Worm (Caenorhabditis elegans) whole organism, L4 larva: ENCODE data around the gene asp-2.

ENCODE experiments used
- F44E2.7 ChIP-seq: fragments of 200-800 bp; sonication (Bioruptor generic); IDR thresholded peaks from 2 replicates; pipeline ENCODE4 v2.1.2; 2022; ENCODE audit warnings: missing genetic modification characterization, missing compliant biosample characterization
- R02D3.7 ChIP-seq: fragments of 150-350 bp; sonication (generic microtip); optimal IDR thresholded peaks from 3 replicates; lab custom pipeline; 2014; ENCODE audit warnings: missing biosample characterization, missing genetic modification characterization
- Y105C5A.15 ChIP-seq: fragments of 200-800 bp; sonication (Bioruptor generic); IDR thresholded peaks from 2 replicates; pipeline ENCODE4 v1.3.6; 2022; ENCODE audit warnings: missing genetic modification characterization, missing compliant biosample characterization
- Y48G9A.11 ChIP-seq: fragments of 200-800 bp; sonication (Bioruptor generic); IDR thresholded peaks from 2 replicates; pipeline ENCODE4 v1.3.6; 2022; ENCODE audit warnings: missing genetic modification reagents, missing genetic modification characterization, missing compliant biosample characterization
- Y75B8A.6 ChIP-seq: fragments of 200-800 bp; sonication (Bioruptor generic); IDR thresholded peaks from 2 replicates; pipeline ENCODE4 v1.3.6; 2022; ENCODE audit warnings: missing genetic modification reagents, missing genetic modification characterization, missing compliant biosample characterization
- ZK337.2 ChIP-seq: fragments of 200-800 bp; sonication (Bioruptor generic); IDR thresholded peaks from 2 replicates; pipeline ENCODE4 v1.3.6; 2022; ENCODE audit warnings: missing genetic modification reagents, missing genetic modification characterization, missing compliant biosample characterization
- aha-1 ChIP-seq: fragments of 150-350 bp; peaks from one replicate; lab custom pipeline; 2014; ENCODE audit warnings: missing biosample characterization, missing genetic modification characterization
- attf-4 ChIP-seq: sonication (generic microtip); optimal IDR thresholded peaks from 3 replicates; lab custom pipeline; 2017; ENCODE audit warnings: missing biosample characterization, missing genetic modification characterization
- ceh-44 ChIP-seq: fragments of 200-800 bp; sonication (Bioruptor generic); IDR thresholded peaks from 2 replicates; pipeline ENCODE4 v1.3.6; 2022; ENCODE audit warnings: missing genetic modification reagents, missing genetic modification characterization, missing compliant biosample characterization
- cey-2 ChIP-seq: sonication (generic microtip); optimal IDR thresholded peaks from 3 replicates; lab custom pipeline; 2017; ENCODE audit warnings: missing genetic modification characterization, mild to moderate bottlenecking, missing compliant biosample characterization, antibody characterized with exemption, borderline replicate concordance; ENCODE audit not compliant: insufficient read depth
- ctbp-1 ChIP-seq: fragments of 200-800 bp; sonication (Bioruptor generic); IDR thresholded peaks from 2 replicates; pipeline ENCODE4 v1.3.6; 2022; ENCODE audit warnings: missing genetic modification reagents, missing genetic modification characterization, missing compliant biosample characterization
- daf-19 ChIP-seq: fragments of 200-800 bp; sonication (Bioruptor generic); conservative IDR thresholded peaks from 2 replicates; pipeline ENCODE4 v1.3.6; 2022; ENCODE audit warnings: missing genetic modification characterization, missing compliant biosample characterization
- daf-8 ChIP-seq: fragments of 200-800 bp; sonication (Bioruptor generic); IDR thresholded peaks from 2 replicates; pipeline ENCODE4 v1.3.6; 2022; ENCODE audit warnings: missing genetic modification characterization, missing compliant biosample characterization
- dmd-8 ChIP-seq: fragments of 200-800 bp; sonication (Bioruptor generic); IDR thresholded peaks from 2 replicates; pipeline ENCODE4 v1.3.6; 2022; ENCODE audit warnings: missing genetic modification characterization, missing compliant biosample characterization
- dve-1 ChIP-seq: sonication (generic microtip); optimal IDR thresholded peaks from 2 replicates; lab custom pipeline; 2017; ENCODE audit warnings: antibody characterized with exemption, mild to moderate bottlenecking, missing genetic modification characterization, missing compliant biosample characterization; ENCODE audit not compliant: insufficient read depth
- egl-43 ChIP-seq: fragments of 200-800 bp; sonication (Bioruptor generic); IDR thresholded peaks from 2 replicates; pipeline ENCODE4 v1.3.6; 2022; ENCODE audit warnings: missing genetic modification reagents, missing genetic modification characterization, missing compliant biosample characterization
- hmg-1.1 ChIP-seq: fragments of 200-800 bp; sonication (Bioruptor generic); IDR thresholded peaks from 2 replicates; pipeline ENCODE4 v1.3.6; 2022; ENCODE audit warnings: missing genetic modification reagents, missing genetic modification characterization, missing compliant biosample characterization
- lin-1 ChIP-seq: fragments of 200-800 bp; sonication (Bioruptor generic); IDR thresholded peaks from 2 replicates; pipeline ENCODE4 v1.3.6; 2022; ENCODE audit warnings: missing genetic modification reagents, missing genetic modification characterization, missing compliant biosample characterization
- lin-15B ChIP-seq: fragments of 150-350 bp; sonication (generic microtip); optimal IDR thresholded peaks from 3 replicates; lab custom pipeline; 2014; ENCODE audit warnings: missing biosample characterization, missing genetic modification characterization
- lin-38 ChIP-seq: fragments of 200-800 bp; sonication (Bioruptor generic); IDR thresholded peaks from 2 replicates; pipeline ENCODE4 v1.3.6; 2022; ENCODE audit warnings: missing genetic modification reagents, missing genetic modification characterization, missing compliant biosample characterization
- lin-39 ChIP-seq: fragments of 150-350 bp; optimal IDR thresholded peaks from 2 replicates; lab custom pipeline; 2014; ENCODE audit warnings: missing biosample characterization, missing genetic modification reagents, missing genetic modification characterization
- lir-3 ChIP-seq: sonication (generic microtip); optimal IDR thresholded peaks from 2 replicates; lab custom pipeline; 2016; ENCODE audit warnings: mild to moderate bottlenecking, missing genetic modification characterization, missing compliant biosample characterization
- madf-9 ChIP-seq: fragments of 200-800 bp; sonication (Bioruptor generic); conservative IDR thresholded peaks from 2 replicates; pipeline ENCODE4 v1.3.6; 2022; ENCODE audit warnings: missing genetic modification reagents, missing genetic modification characterization, missing compliant biosample characterization
- mdl-1 ChIP-seq, 2 experiments: fragments of 150-350 bp in 1 of 2; sonication (generic microtip) in 1 of 2; optimal IDR thresholded peaks; 2 replicates each; lab custom pipeline; 2014 to 2017; ENCODE audit warnings: missing biosample characterization in 2 of 2, missing genetic modification characterization in 2 of 2
- mep-1 ChIP-seq: fragments of 150-350 bp; sonication (generic microtip); optimal IDR thresholded peaks from 3 replicates; lab custom pipeline; 2014; ENCODE audit warnings: missing biosample characterization, missing genetic modification characterization
- mxl-2 ChIP-seq: fragments of 200-800 bp; sonication (Bioruptor generic); conservative IDR thresholded peaks from 2 replicates; pipeline ENCODE4 v1.3.6; 2022; ENCODE audit warnings: missing genetic modification reagents, missing genetic modification characterization, missing compliant biosample characterization
- mxl-3 ChIP-seq: fragments of 200-800 bp; sonication (Bioruptor generic); optimal IDR thresholded peaks from 2 replicates; lab custom pipeline; 2018; ENCODE audit warnings: mild to moderate bottlenecking, missing genetic modification characterization, missing compliant biosample characterization
- nhr-25 ChIP-seq: sonication (generic microtip); optimal IDR thresholded peaks from 2 replicates; lab custom pipeline; 2017; ENCODE audit warnings: missing genetic modification characterization, mild to moderate bottlenecking, missing compliant biosample characterization, antibody characterized with exemption, moderate library complexity, borderline replicate concordance; ENCODE audit not compliant: insufficient read depth
- nhr-48 ChIP-seq: sonication (generic microtip); optimal IDR thresholded peaks from 2 replicates; lab custom pipeline; 2016; ENCODE audit warnings: mild to moderate bottlenecking, missing genetic modification characterization, missing compliant biosample characterization
- php-3 ChIP-seq: fragments of 200-800 bp; sonication (Bioruptor generic); IDR thresholded peaks from 2 replicates; pipeline ENCODE4 v1.3.6; 2022; ENCODE audit warnings: missing genetic modification reagents, missing genetic modification characterization, missing compliant biosample characterization
- set-16 ChIP-seq: fragments of 200-800 bp; sonication (Bioruptor generic); IDR thresholded peaks from 2 replicates; pipeline ENCODE4 v1.3.6; 2022; ENCODE audit warnings: missing genetic modification reagents, missing genetic modification characterization, missing compliant biosample characterization
- spr-3 ChIP-seq: fragments of 200-800 bp; sonication (Bioruptor generic); optimal IDR thresholded peaks from 2 replicates; lab custom pipeline; 2018; ENCODE audit warnings: mild to moderate bottlenecking, missing genetic modification characterization, missing compliant biosample characterization
- tra-1 ChIP-seq: fragments of 200-800 bp; sonication (Bioruptor generic); IDR thresholded peaks from 2 replicates; pipeline ENCODE4 v1.3.6; 2022; ENCODE audit warnings: missing genetic modification reagents, missing genetic modification characterization, missing compliant biosample characterization
- unc-130 ChIP-seq: sonication (generic microtip); optimal IDR thresholded peaks from 2 replicates; lab custom pipeline; 2016; ENCODE audit warnings: missing genetic modification reagents, missing genetic modification characterization, missing compliant biosample characterization
- unc-62 ChIP-seq, 3 experiments: fragments of 150-350 bp in 1 of 3; sonication (generic microtip); optimal IDR thresholded peaks in 2 of 3; peaks in 1 of 3; 1 replicate in 1 of 3; 2 replicates in 2 of 3; lab custom pipeline; 2014 to 2017; ENCODE audit warnings: missing biosample characterization in 3 of 3, missing genetic modification characterization in 3 of 3, missing genetic modification reagents in 3 of 3, missing genotype in 1 of 3
- zfp-2 ChIP-seq: sonication (generic microtip); optimal IDR thresholded peaks from 2 replicates; lab custom pipeline; 2016; ENCODE audit warnings: mild to moderate bottlenecking, missing genetic modification characterization, missing compliant biosample characterization
- zfp-3 ChIP-seq: fragments of 200-800 bp; sonication (Bioruptor generic); conservative IDR thresholded peaks from 2 replicates; pipeline ENCODE4 v1.3.6; 2022; ENCODE audit warnings: missing genetic modification reagents, missing genetic modification characterization, missing compliant biosample characterization
- ztf-11 ChIP-seq: fragments of 150-350 bp; optimal IDR thresholded peaks from 2 replicates; lab custom pipeline; 2014; ENCODE audit warnings: missing biosample characterization, missing genetic modification characterization
- ztf-7 ChIP-seq: fragments of 150-350 bp; optimal IDR thresholded peaks from 2 replicates; lab custom pipeline; 2014; ENCODE audit warnings: missing biosample characterization, missing genetic modification characterization

asp-2 gene

DNA sequence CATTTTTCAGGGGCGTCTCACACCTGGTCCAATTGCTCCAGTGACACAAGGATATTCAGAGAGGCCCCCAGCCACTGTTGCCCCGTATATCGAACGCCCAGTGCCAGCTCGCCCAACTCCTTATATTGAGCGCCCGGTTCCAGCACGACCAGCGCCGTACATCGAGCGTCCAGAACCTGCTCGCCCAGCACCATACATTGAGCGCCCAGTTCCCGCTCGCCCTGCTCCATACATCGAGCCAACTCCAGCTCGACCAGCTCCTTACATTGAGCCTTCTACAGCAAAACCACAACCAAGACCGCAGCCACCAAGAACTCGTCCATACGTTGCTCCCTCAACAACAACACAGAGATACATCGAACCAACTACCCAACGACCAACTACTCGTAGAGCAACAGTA, 19.9 kb downstream of the asp-2 start:
- TF ChIP-seq nhr-25 (tag; lab: Kevin White, UChicago) (no peak), set-16 (peak; percentile 72; the same call in 1 of the 2 replicates), mxl-2 (no peak), egl-43 (GFP tag; lab: Robert Waterston, UW) (peak; percentile 38; the same call in 1 of the 2 replicates), mep-1 (tag; lab: Kevin White, UChicago) (no peak), zfp-2 (no peak)

DNA sequence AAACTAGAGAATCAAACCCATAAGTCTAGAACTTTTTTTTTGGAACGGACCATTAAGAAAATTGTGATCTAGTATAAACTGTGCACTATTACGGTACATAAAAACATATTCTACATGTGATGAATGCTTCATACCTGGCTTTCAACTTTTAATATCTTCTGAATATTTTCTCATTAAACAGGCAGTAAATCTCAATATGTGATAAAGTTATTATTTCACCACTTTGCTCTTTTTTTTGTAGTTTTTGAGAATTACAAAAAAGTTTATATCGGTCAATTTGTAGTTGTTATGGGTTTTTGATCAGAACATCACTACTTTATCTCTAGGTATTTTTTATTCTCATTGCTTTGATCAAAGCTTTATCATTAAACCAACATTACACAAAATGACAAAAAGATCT, 21.5 kb downstream of the asp-2 start:
- no peak for TF ChIP-seq lin-38 (GFP tag; lab: Robert Waterston, UW)
- peak; percentile 95 for TF ChIP-seq aha-1 (tag; lab: Kevin White, UChicago)

DNA sequence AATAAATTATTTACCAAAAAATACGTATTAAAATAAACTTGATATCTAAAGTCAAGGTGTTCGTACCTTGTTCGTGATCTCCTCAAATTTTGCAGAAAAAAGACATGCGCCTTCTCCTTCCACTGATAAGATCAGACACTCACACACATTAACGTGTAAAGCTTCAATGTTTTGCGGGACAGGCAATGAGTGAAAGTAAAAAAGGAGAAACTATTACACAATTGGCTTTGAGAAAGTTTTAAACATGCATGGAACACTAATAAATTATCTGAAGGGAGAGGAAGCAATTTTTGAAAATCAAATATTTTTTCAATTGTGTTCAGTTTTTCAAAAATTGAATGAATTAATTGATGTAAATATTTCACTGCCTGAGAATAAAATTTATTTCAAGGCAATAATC, 22.1 kb downstream of the asp-2 start:
- TF ChIP-seq nhr-48 (tag; lab: Kevin White, UChicago) (peak; percentile 33), mxl-3 (GFP tag; lab: Kevin White, UChicago) (no peak), Y48G9A.11 (no peak), mxl-2 (no peak), Y75B8A.6 (no peak), mep-1 (tag; lab: Kevin White, UChicago) (no peak), F44E2.7 (GFP tag; lab: Robert Waterston, UW) (no peak), lir-3 (tag; lab: Kevin White, UChicago) (no peak)

DNA sequence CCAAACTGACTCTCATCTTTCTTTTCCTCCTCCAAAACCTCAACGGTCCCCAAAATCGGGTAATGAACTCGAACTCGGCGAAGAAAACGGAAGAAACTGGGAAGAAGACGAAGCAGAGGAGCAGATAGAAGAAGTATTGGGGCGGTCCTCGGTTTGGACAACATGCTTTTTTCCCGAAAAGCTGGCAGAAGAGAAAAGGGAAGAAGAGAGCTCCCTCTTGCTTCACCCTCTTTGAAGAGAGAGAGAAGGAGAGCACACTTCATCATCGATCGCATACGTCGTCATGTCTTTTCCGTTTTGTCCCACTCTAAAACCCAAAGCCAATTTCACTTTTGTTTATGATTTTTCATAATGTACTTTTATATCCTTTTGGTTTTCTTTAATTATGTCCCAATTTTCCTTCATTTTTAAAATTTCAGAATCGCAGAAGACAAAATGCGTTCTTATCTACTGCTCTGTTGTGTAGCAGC, 22.8 kb downstream of the asp-2 start, which contains the start of gene F07C3.2:
Gene F07C3.2, plus strand, starts transcription at position 420 of the 470 bp plus-strand sequence.
- TF ChIP-seq ctbp-1 (GFP tag; lab: Robert Waterston, UW): 0 out of 2 replicates have a peak, but pooled peaks have one; percentile 34
- no peak for TF ChIP-seq mdl-1 (tag; optimal IDR thresholded peaks at IDR 0.05; lab: Kevin White, UChicago)
- peak; percentile 39; the same call in 1 of the 2 replicates for TF ChIP-seq hmg-1.1 (GFP tag; lab: Robert Waterston, UW)
- TF ChIP-seq dmd-8: no peak
- TF ChIP-seq tra-1 (GFP tag; lab: Robert Waterston, UW): 0 out of 2 replicates have a peak, but pooled peaks have one; percentile 15
- TF ChIP-seq unc-62 (GFP tag; optimal IDR thresholded peaks at IDR 0.05 in 1 of 2; lab: Kevin White, UChicago): peak in 1 of 2 experiments; percentile 1
- TF ChIP-seq unc-62 (tag; optimal IDR thresholded peaks at IDR 0.05; lab: Kevin White, UChicago): no peak

DNA sequence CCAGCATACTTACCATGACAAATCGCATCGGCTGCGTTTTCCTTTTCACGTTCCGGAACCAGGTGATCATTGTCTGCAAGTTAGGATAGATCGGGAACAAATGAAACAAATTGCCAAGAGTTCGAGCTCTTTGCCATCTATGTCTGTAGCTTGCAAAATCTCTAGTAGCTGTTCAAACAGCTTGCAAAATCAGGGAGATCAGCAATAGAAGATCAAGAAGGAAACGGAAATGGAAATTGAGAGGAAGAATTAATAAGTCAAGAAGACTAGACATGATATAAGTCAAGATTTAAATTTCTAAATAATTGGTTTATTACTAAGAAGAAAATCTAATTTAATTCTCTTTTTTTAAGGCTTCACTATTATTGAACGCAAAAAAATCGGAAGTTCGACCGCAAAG, 29.4 kb downstream of the asp-2 start, which contains the start of gene F07C3.3:
Gene F07C3.3, minus strand, starts transcription at position 101 of the 400 bp plus-strand sequence.
- no peak for TF ChIP-seq ztf-11
- no peak for TF ChIP-seq attf-4 (tag; lab: Kevin White, UChicago)
- no peak for TF ChIP-seq cey-2 (tag; lab: Kevin White, UChicago)
- TF ChIP-seq php-3 (GFP tag; lab: Robert Waterston, UW): no peak
- TF ChIP-seq Y105C5A.15: no peak
- TF ChIP-seq unc-130 (GFP tag; lab: Kevin White, UChicago): no peak
- TF ChIP-seq, all 104 proteins: peak for 0

DNA sequence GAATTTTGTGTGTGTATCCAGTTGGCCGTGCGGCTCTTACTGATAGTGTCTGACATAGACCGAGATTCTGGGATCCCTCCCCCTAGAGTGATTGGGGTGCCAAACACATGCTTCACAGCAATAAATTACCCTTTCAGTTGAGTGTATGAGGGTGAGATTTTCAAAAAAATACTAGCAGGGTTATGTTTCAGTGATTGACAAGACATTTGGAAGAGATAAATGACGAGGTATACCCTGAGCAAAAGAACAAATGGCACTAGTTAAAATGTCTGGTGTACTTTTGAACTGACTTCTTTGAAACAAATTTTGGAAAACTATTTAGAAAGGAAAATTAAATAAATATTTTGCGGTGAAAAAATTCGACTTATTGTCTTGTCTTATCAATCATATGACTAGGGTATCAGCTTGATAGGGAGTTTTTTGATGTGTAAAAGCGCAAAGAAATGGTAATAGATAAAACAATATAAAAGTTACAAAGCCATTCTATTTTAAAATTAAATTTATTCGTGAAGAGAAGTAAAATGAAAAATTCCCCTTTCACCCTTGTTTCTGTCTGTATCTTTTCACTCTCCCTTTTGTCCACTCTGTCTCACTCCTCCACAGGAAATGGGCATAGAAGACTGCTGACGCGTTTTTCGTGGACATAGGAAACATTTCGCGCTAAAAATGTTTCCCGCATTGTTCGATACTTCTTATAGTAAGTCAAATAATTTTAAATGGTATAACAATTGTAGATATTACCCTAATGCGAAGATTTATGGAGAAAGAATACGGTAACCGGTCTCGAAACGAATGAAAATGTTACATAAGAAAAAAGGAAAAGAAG, 40.5 kb downstream of the asp-2 start, which contains the start of gene glo-4:
Gene glo-4, minus strand, starts transcription at position 51 of the 826 bp plus-strand sequence.
- TF ChIP-seq lin-39 (tag; lab: Kevin White, UChicago): no peak
- peak; percentile 76 for TF ChIP-seq dve-1 (tag; lab: Kevin White, UChicago)
- no peak for TF ChIP-seq ztf-7 (tag; lab: Kevin White, UChicago)
- TF ChIP-seq lir-3 (tag; lab: Kevin White, UChicago): no peak
- no peak for TF ChIP-seq lin-15B
- no peak for TF ChIP-seq R02D3.7
- no peak for TF ChIP-seq spr-3
- TF ChIP-seq Y75B8A.6: no peak
- no peak for TF ChIP-seq attf-4 (tag; lab: Kevin White, UChicago)
- TF ChIP-seq madf-9 (GFP tag; lab: Robert Waterston, UW): no peak
- TF ChIP-seq daf-8 (GFP tag; lab: Robert Waterston, UW): no peak
- TF ChIP-seq lin-1 (GFP tag; lab: Robert Waterston, UW): no peak
- TF ChIP-seq unc-130 (GFP tag; lab: Kevin White, UChicago): no peak
- no peak for TF ChIP-seq daf-19 (GFP tag; lab: Robert Waterston, UW)
- TF ChIP-seq zfp-3 (GFP tag; lab: Robert Waterston, UW): no peak
- TF ChIP-seq ZK337.2 (GFP tag; lab: Robert Waterston, UW): no peak
- no peak for TF ChIP-seq ceh-44
